Worm (Caenorhabditis elegans): ENCODE data around the gene str-182.

ce11 chrV:10277579-10277978, 44.3 kb upstream of the str-182 start, which contains the start of gene lys-1:
- TF ChIP-seq pha-4 (tag; optimal IDR thresholded peaks at IDR 0.05) (no peak), hlh-15 (tag; optimal IDR thresholded peaks at IDR 0.05) (no peak), pqm-1 (tag; optimal IDR thresholded peaks at IDR 0.05) (no peak), unc-86 (tag; optimal IDR thresholded peaks at IDR 0.05) (no peak), ama-1 (optimal IDR thresholded peaks at IDR 0.05) (no peak), ceh-19 (GFP tag; optimal IDR thresholded peaks at IDR 0.05) (no peak), gmeb-2 (tag; optimal IDR thresholded peaks at IDR 0.05) (no peak), elt-4 (tag; optimal IDR thresholded peaks at IDR 0.05) (no peak), fkh-10 (GFP tag; optimal IDR thresholded peaks at IDR 0.05) (no peak), Y22D7AL.16 (tag; optimal IDR thresholded peaks at IDR 0.05) (no peak)

Data from whole organism, late embryonic.